Worm (Caenorhabditis elegans): ENCODE measurements around the gene nhr-263.
"Not testable (repeated sequence)": the region's sequence is repeated elsewhere in the genome, so short reads cannot be mapped to it uniquely, and the experiment has no call there.

Gene nhr-263

ce11 chrV:7361673-7362072 lies 19.8 kb upstream of the nhr-263 start, which contains the start of gene cyp-35A1:
cyp-35A1 (minus strand) TSS chrV:7361773.
- TF ChIP-seq med-1 (GFP tag; optimal IDR thresholded peaks at IDR 0.05; ENCODE audit: insufficient read depth), result no peak
- TF ChIP-seq ztf-29 (GFP tag; IDR thresholded peaks at IDR 0.05), result no peak
- TF ChIP-seq cog-1 (tag; optimal IDR thresholded peaks at IDR 0.05), result no peak
- TF ChIP-seq T22C8.4 (GFP tag; IDR thresholded peaks at IDR 0.05), result no peak
- TF ChIP-seq ref-1 (GFP tag; conservative IDR thresholded peaks at IDR 0.05), result no peak
- no peak for TF ChIP-seq tab-1 (GFP tag; IDR thresholded peaks at IDR 0.05)
- TF ChIP-seq klf-2 (GFP tag; conservative IDR thresholded peaks at IDR 0.05), result no peak
- no peak for TF ChIP-seq flt-1 (GFP tag; IDR thresholded peaks at IDR 0.05)
- no peak for TF ChIP-seq ztf-23 (GFP tag; IDR thresholded peaks at IDR 0.05)

- no peak for TF ChIP-seq tab-1 (GFP tag; IDR thresholded peaks at IDR 0.05)
- no peak for TF ChIP-seq ref-1 (GFP tag; conservative IDR thresholded peaks at IDR 0.05)
- TF ChIP-seq flt-1 (GFP tag; IDR thresholded peaks at IDR 0.05), result no peak
- TF ChIP-seq med-1 (GFP tag; optimal IDR thresholded peaks at IDR 0.05; ENCODE audit: insufficient read depth), result no peak
- TF ChIP-seq cog-1 (tag; optimal IDR thresholded peaks at IDR 0.05), result no peak
- no peak for TF ChIP-seq ztf-23 (GFP tag; IDR thresholded peaks at IDR 0.05)
- no peak for TF ChIP-seq ztf-29 (GFP tag; IDR thresholded peaks at IDR 0.05)
- no peak for TF ChIP-seq T22C8.4 (GFP tag; IDR thresholded peaks at IDR 0.05)
- TF ChIP-seq klf-2 (GFP tag; conservative IDR thresholded peaks at IDR 0.05), result no peak
Measured at ce11 chrV:7357132-7357531, 15.3 kb upstream of the nhr-263 start, which contains the start of gene C03G6.6. C03G6.6 (plus strand) TSS chrV:7357432.

DNA sequence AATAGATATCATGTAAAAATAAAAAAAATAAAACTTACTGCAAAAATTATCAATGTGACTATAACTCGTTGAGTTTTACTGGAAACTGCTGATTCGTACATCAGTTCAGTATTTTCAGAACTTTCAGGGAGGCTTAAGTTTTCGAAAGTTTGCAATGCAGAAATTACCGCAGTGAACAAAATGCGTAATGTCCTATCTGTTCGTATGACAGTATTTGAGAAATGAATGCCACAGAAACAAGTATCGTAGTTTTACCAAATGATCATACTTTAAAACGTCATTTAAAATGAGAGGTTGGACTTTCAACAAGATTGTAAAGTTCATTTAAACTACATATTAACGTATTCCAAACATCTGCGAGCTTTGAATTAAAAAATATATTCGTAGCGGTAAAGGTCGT lies 14.8 kb upstream of the nhr-263 start, which contains the start of gene C03G6.21:
C03G6.21 (minus strand) TSS at position 101 of the 400 bp plus-strand sequence.
- no peak for TF ChIP-seq flt-1 (GFP tag; IDR thresholded peaks at IDR 0.05)
- TF ChIP-seq ref-1 (GFP tag; conservative IDR thresholded peaks at IDR 0.05), result no peak
- no peak for TF ChIP-seq tab-1 (GFP tag; IDR thresholded peaks at IDR 0.05)
- TF ChIP-seq ztf-29 (GFP tag; IDR thresholded peaks at IDR 0.05), result no peak
- TF ChIP-seq ztf-23 (GFP tag; IDR thresholded peaks at IDR 0.05), result no peak
- TF ChIP-seq med-1 (GFP tag; optimal IDR thresholded peaks at IDR 0.05; ENCODE audit: insufficient read depth), result no peak
- TF ChIP-seq cog-1 (tag; optimal IDR thresholded peaks at IDR 0.05), result no peak
- TF ChIP-seq klf-2 (GFP tag; conservative IDR thresholded peaks at IDR 0.05), result no peak

DNA sequence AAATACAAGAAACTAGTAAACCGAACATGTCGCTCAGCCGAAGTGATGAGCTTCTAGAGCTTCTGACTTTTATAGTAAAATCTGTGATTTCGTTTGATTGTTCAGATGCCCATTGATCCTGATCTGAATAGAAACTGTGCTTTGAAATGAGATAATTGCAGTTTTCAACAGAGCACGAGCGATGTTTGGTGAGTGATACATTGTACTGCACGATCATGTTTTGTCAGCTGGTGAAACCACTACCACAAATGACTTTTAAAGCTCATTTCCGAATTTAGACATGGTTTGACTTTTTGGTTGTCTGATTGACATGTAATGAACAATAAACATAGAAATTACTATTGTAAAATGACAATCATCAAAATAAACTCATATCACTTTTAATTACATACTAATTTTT lies 13.6 kb upstream of the nhr-263 start, which contains the start of gene tag-293:
tag-293 (minus strand) TSS at position 101 of the 400 bp plus-strand sequence.
- TF ChIP-seq med-1 (GFP tag; optimal IDR thresholded peaks at IDR 0.05; ENCODE audit: insufficient read depth), result no peak
- TF ChIP-seq tab-1 (GFP tag; IDR thresholded peaks at IDR 0.05), result no peak
- TF ChIP-seq ref-1 (GFP tag; conservative IDR thresholded peaks at IDR 0.05), result no peak
- no peak for TF ChIP-seq T22C8.4 (GFP tag; IDR thresholded peaks at IDR 0.05)
- no peak for TF ChIP-seq flt-1 (GFP tag; IDR thresholded peaks at IDR 0.05)
- TF ChIP-seq klf-2 (GFP tag; conservative IDR thresholded peaks at IDR 0.05), result no peak

- no peak for TF ChIP-seq ref-1 (GFP tag; conservative IDR thresholded peaks at IDR 0.05)
- no peak for TF ChIP-seq klf-2 (GFP tag; conservative IDR thresholded peaks at IDR 0.05)
- TF ChIP-seq tab-1 (GFP tag; IDR thresholded peaks at IDR 0.05), result no peak
Measured at ce11 chrV:7353602-7354001, 11.8 kb upstream of the nhr-263 start.

- TF ChIP-seq tab-1 (GFP tag; IDR thresholded peaks at IDR 0.05) (no peak), ztf-29 (GFP tag; IDR thresholded peaks at IDR 0.05) (no peak), ref-1 (GFP tag; conservative IDR thresholded peaks at IDR 0.05) (no peak), med-1 (GFP tag; optimal IDR thresholded peaks at IDR 0.05; ENCODE audit: insufficient read depth) (no peak), flt-1 (GFP tag; IDR thresholded peaks at IDR 0.05) (no peak), ztf-23 (GFP tag; IDR thresholded peaks at IDR 0.05) (no peak), klf-2 (GFP tag; conservative IDR thresholded peaks at IDR 0.05) (no peak), cog-1 (tag; optimal IDR thresholded peaks at IDR 0.05) (no peak), T22C8.4 (GFP tag; IDR thresholded peaks at IDR 0.05) (no peak)
Measured at ce11 chrV:7352186-7353053, 10.6 kb upstream of the nhr-263 start, which contains the start of the genes srh-231 and srh-275. srh-231 (minus strand) TSS chrV:7352236. srh-275 (plus strand) TSS chrV:7353003.

- TF ChIP-seq ztf-23 (GFP tag; IDR thresholded peaks at IDR 0.05) (no peak), flt-1 (GFP tag; IDR thresholded peaks at IDR 0.05) (no peak), ref-1 (GFP tag; conservative IDR thresholded peaks at IDR 0.05) (no peak), klf-2 (GFP tag; conservative IDR thresholded peaks at IDR 0.05) (no peak), T22C8.4 (GFP tag; IDR thresholded peaks at IDR 0.05) (no peak), cog-1 (tag; optimal IDR thresholded peaks at IDR 0.05) (no peak), ztf-29 (GFP tag; IDR thresholded peaks at IDR 0.05) (no peak), tab-1 (GFP tag; IDR thresholded peaks at IDR 0.05) (no peak)
Measured at ce11 chrV:7349541-7349940, 7.7 kb upstream of the nhr-263 start, which contains the start of gene nhr-149. nhr-149 (minus strand) TSS chrV:7349641.

DNA sequence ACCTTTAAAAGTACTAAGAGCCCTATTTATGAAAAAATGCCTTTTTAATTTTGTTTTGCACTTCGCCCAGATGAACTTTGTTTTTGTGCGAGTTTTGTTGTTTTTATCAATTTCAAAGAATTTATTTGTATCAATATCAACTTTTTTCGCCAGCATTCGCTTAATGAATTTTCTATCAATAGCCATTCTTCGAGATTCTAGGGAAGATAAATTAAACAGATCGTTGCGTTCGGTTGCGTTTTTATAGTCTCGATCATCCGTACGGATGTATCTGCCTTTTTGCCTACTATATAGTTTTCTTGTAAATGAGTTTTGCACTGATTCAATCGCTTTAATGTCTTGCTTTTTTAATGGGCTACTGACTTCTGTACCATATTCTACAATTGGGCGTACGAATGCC lies 3.7 kb upstream of the nhr-263 start, which contains the start of gene nhr-147:
nhr-147 (plus strand) TSS at position 301 of the 400 bp plus-strand sequence.
- TF ChIP-seq med-1 (GFP tag; optimal IDR thresholded peaks at IDR 0.05; ENCODE audit: insufficient read depth); tab-1 (GFP tag; IDR thresholded peaks at IDR 0.05); cog-1 (tag; optimal IDR thresholded peaks at IDR 0.05): not testable (repeated sequence)

DNA sequence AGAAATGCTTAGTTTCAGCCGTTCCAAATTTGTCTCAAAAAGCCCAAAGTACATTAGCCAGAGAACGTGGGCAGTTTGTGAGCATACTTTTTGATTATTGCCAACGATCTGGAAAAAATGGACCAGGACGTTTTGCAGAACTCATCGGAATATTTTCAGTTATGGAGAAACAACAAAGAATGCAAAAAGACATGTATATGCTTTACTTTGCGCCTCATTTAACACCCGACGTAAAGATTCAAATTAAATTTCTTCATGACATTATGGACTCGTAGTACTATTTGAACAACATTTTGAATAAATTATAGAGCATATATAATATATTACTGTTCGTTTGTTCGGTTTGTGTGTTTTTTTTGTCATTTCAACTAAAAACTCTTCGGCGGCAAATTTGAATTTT lies 1.7 kb upstream of the nhr-263 start, which contains the start of gene srh-244:
srh-244 (plus strand) TSS at position 301 of the 400 bp plus-strand sequence.
- no peak for TF ChIP-seq klf-2 (GFP tag; conservative IDR thresholded peaks at IDR 0.05)
- TF ChIP-seq ztf-23 (GFP tag; IDR thresholded peaks at IDR 0.05), result no peak
- TF ChIP-seq tab-1 (GFP tag; IDR thresholded peaks at IDR 0.05), result no peak
- no peak for TF ChIP-seq ref-1 (GFP tag; conservative IDR thresholded peaks at IDR 0.05)
- no peak for TF ChIP-seq cog-1 (tag; optimal IDR thresholded peaks at IDR 0.05)
- TF ChIP-seq flt-1 (GFP tag; IDR thresholded peaks at IDR 0.05), result no peak
- TF ChIP-seq ztf-29 (GFP tag; IDR thresholded peaks at IDR 0.05), result no peak
- TF ChIP-seq med-1 (GFP tag; optimal IDR thresholded peaks at IDR 0.05; ENCODE audit: insufficient read depth), result no peak
- no peak for TF ChIP-seq T22C8.4 (GFP tag; IDR thresholded peaks at IDR 0.05)
